Worm (Caenorhabditis elegans) whole organism, midembryonic: ENCODE results near the gene Y17D7C.2.

Experiments
- T22C8.4 ChIP-seq: fragments of 200-800 bp; sonication (Bioruptor generic); IDR thresholded peaks from 2 replicates; pipeline ENCODE4 v1.3.6; 2022; ENCODE audit warnings: missing genetic modification characterization, missing compliant biosample characterization
- cog-1 ChIP-seq: sonication (generic microtip); optimal IDR thresholded peaks from 2 replicates; lab custom pipeline; 2016; ENCODE audit warnings: missing genetic modification characterization, missing compliant biosample characterization
- flt-1 ChIP-seq: fragments of 200-800 bp; sonication (Bioruptor generic); IDR thresholded peaks from 2 replicates; pipeline ENCODE4 v1.3.6; 2022; ENCODE audit warnings: missing genetic modification characterization, missing compliant biosample characterization
- klf-2 ChIP-seq: fragments of 200-800 bp; sonication (Bioruptor generic); conservative IDR thresholded peaks from 2 replicates; pipeline ENCODE4 v1.3.6; 2022; ENCODE audit warnings: missing genetic modification reagents, missing genetic modification characterization, missing compliant biosample characterization
- med-1 ChIP-seq: sonication (generic microtip); optimal IDR thresholded peaks from 2 replicates; lab custom pipeline; 2017; ENCODE audit warnings: missing genetic modification characterization, mild to moderate bottlenecking, missing compliant biosample characterization, antibody characterized with exemption, missing genetic modification reagents; ENCODE audit not compliant: insufficient read depth
- ref-1 ChIP-seq: fragments of 200-800 bp; sonication (Bioruptor generic); conservative IDR thresholded peaks from 2 replicates; pipeline ENCODE4 v1.3.6; 2022; ENCODE audit warnings: missing genetic modification reagents, missing genetic modification characterization, missing compliant biosample characterization
- tab-1 ChIP-seq: fragments of 200-800 bp; sonication (Bioruptor generic); IDR thresholded peaks from 2 replicates; pipeline ENCODE4 v1.3.6; 2022; ENCODE audit warnings: missing genetic modification characterization, missing compliant biosample characterization
- ztf-23 ChIP-seq: fragments of 200-800 bp; sonication (Bioruptor generic); IDR thresholded peaks from 2 replicates; pipeline ENCODE4 v1.3.6; 2022; ENCODE audit warnings: missing genetic modification reagents, missing genetic modification characterization, missing compliant biosample characterization
- ztf-29 ChIP-seq: fragments of 200-800 bp; sonication (Bioruptor generic); IDR thresholded peaks from 2 replicates; pipeline ENCODE4 v1.3.6; 2022; ENCODE audit warnings: missing genetic modification reagents, missing genetic modification characterization, missing compliant biosample characterization

Y17D7C.2 gene

DNA sequence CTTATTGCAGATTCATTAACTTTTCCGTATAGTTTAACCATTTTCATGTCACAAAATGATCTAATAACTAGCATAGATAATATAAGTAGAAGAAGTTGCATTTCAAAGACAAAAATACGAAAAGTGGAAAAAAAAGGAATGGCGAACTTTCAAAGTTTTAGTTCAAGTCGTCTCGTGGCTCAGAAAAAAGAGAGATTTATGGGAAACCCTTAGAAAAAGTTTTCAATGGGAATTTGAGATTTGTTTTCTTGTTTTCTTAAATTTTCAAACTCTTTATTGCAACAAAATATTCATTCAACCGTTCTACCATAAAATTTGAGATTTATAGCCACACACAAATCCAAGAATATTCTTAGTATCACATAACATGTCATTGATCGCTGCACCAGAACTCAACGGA, 22.3 kb upstream of the Y17D7C.2 start, which contains the start of gene clec-250:
Gene clec-250, minus strand, starts transcription at position 101 of the 400 bp plus-strand sequence.
- TF ChIP-seq ztf-29 (GFP tag; lab: Robert Waterston, UW) (no peak), med-1 (GFP tag; lab: Kevin White, UChicago) (no peak), tab-1 (GFP tag; lab: Robert Waterston, UW) (no peak), klf-2 (no peak), ztf-23 (no peak), T22C8.4 (no peak), ref-1 (GFP tag; lab: Robert Waterston, UW) (no peak), flt-1 (GFP tag; lab: Robert Waterston, UW) (no peak), cog-1 (tag; lab: Kevin White, UChicago) (no peak)

DNA sequence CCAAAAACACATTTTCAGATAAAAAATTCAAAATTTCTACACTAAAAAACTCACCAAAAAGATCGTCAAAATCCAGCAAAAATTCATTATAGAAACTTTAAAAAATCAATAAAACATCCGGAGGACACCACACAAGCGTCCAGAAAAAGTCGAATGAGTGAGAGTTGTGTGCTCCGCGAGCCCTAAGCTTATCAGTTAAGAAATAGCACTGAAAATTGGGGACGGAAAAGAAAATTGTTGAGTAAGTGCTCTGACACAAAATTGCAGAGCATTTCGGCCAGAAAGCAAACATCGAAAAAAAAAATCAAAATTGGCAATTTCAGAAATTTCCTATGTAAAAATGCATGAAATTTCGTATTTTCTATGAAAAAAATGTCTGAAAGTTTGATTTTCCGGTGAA, 17.9 kb upstream of the Y17D7C.2 start:
- TF ChIP-seq med-1 (GFP tag; lab: Kevin White, UChicago), result no peak
- no peak for TF ChIP-seq ztf-29 (GFP tag; lab: Robert Waterston, UW)
- TF ChIP-seq tab-1 (GFP tag; lab: Robert Waterston, UW), result no peak
- TF ChIP-seq T22C8.4, result no peak
- TF ChIP-seq cog-1 (tag; lab: Kevin White, UChicago), result no peak
- TF ChIP-seq klf-2, result no peak
- no peak for TF ChIP-seq ref-1 (GFP tag; lab: Robert Waterston, UW)
- TF ChIP-seq ztf-23, result no peak
- no peak for TF ChIP-seq flt-1 (GFP tag; lab: Robert Waterston, UW)

DNA sequence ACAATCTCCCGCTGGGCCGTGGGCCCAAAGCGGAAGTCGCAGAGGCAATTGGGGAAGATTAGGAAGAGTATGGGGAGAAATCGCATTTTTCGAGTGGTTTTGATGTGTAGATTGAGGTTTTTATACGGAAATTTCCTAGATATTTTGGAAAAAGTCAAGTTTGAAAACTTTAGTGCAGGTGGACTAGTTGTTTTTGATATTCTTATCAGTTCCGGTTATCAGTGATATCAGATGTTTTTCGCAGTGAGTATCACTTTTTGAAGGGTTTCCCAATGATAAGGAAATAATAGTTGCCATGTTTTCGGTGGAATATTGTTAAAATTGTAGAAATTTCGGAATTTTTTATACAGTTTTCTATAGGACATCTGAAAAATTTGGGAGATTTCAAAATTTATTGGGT, 14.6 kb upstream of the Y17D7C.2 start, which contains the start of gene scl-20:
Gene scl-20, minus strand, starts transcription at position 101 of the 400 bp plus-strand sequence.
- no peak for TF ChIP-seq ztf-23
- TF ChIP-seq flt-1 (GFP tag; lab: Robert Waterston, UW), result no peak
- TF ChIP-seq T22C8.4, result no peak
- no peak for TF ChIP-seq ref-1 (GFP tag; lab: Robert Waterston, UW)
- TF ChIP-seq med-1 (GFP tag; lab: Kevin White, UChicago), result no peak
- TF ChIP-seq ztf-29 (GFP tag; lab: Robert Waterston, UW), result no peak
- no peak for TF ChIP-seq cog-1 (tag; lab: Kevin White, UChicago)
- no peak for TF ChIP-seq tab-1 (GFP tag; lab: Robert Waterston, UW)
- TF ChIP-seq klf-2, result no peak

DNA sequence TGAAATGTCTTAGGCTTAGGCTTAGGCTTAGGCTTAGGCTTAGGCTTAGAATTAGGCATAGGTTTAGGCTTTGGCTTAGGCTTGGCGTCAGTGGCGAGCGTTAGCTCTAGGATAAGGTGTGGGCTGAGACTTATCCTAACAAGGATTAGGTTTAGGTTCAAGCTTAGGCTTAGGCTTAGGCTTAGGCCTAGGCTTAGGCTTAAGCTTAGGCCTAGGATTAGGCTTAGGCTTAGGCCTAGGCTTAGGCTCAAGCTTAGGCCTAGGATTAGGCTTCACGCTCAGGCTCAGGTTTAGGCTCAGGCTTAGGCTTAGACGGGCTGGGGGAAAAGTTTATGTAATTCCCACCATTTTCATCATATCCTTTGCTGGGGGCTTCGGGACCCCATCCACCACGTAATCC, 14.2 kb upstream of the Y17D7C.2 start:
- no peak for TF ChIP-seq cog-1 (tag; lab: Kevin White, UChicago)
- TF ChIP-seq ztf-29 (GFP tag; lab: Robert Waterston, UW), result no peak
- TF ChIP-seq T22C8.4, result no peak

DNA sequence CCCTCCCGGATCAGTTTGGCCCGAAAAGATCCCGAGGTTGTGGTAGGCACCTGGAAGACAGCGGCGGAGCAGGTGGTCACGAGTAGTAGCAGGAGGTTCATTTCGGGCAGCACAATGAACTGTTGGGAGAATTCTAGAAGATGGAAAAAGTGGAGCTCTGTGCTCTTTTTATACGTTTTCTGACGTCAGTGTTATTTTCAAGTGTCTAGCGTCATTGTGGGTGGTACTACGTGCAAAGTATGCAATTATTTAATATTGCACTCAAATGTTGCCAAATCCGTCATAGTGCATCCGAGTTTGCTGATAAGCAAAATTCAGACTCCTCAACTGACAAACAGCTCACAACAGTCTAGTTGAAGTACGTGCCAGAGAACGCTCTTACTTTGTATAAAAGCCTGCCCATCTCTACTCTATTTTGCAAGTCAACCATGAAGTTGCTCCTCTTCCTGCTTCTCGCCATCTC, 11.8 kb upstream of the Y17D7C.2 start, which contains the start of the genes asp-18 and scl-19:
Gene asp-18, minus strand, starts transcription at position 101 of the 463 bp plus-strand sequence.
Gene scl-19, plus strand, starts transcription at position 413 of the 463 bp plus-strand sequence.
- no peak for TF ChIP-seq T22C8.4
- no peak for TF ChIP-seq ztf-23
- TF ChIP-seq flt-1 (GFP tag; lab: Robert Waterston, UW), result no peak
- TF ChIP-seq cog-1 (tag; lab: Kevin White, UChicago), result no peak
- TF ChIP-seq ref-1 (GFP tag; lab: Robert Waterston, UW), result no peak
- TF ChIP-seq med-1 (GFP tag; lab: Kevin White, UChicago), result no peak
- no peak for TF ChIP-seq klf-2

DNA sequence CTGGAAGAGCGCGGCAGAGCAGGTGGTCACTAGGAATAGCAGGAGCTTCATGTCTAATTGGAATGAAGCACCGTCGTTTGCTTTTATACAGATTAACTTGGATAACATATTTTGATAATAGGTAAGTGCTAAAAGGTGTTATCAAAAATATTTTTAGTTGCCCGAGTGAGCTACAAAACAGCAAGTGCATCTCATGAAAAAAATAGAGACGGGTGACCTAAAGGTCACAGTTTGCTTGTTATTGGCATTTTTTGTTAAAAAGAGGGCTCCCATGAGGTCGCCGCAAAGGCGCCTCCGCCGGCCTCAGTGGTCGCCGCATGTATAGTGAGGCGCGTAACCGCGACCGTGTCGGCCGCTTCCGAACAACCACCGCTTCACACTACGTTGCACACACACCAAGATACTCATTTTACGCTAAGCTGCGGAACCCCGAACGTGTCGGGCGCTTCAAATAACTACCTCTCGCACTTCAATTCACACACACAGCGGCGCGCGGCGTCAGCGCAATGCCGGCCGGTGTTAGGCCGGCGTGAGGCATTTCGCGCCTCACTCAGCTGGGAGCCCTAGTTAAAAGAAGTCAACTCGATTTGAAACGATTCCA, 9.6 kb upstream of the Y17D7C.2 start, which contains the start of gene asp-19:
Gene asp-19, minus strand, starts transcription at position 51 of the 601 bp plus-strand sequence.
- TF ChIP-seq ztf-23, result no peak
- no peak for TF ChIP-seq med-1 (GFP tag; lab: Kevin White, UChicago)
- no peak for TF ChIP-seq flt-1 (GFP tag; lab: Robert Waterston, UW)
- no peak for TF ChIP-seq T22C8.4
- no peak for TF ChIP-seq ztf-29 (GFP tag; lab: Robert Waterston, UW)
- TF ChIP-seq cog-1 (tag; lab: Kevin White, UChicago), result no peak
- no peak for TF ChIP-seq klf-2
- TF ChIP-seq ref-1 (GFP tag; lab: Robert Waterston, UW), result no peak
- no peak for TF ChIP-seq tab-1 (GFP tag; lab: Robert Waterston, UW)

DNA sequence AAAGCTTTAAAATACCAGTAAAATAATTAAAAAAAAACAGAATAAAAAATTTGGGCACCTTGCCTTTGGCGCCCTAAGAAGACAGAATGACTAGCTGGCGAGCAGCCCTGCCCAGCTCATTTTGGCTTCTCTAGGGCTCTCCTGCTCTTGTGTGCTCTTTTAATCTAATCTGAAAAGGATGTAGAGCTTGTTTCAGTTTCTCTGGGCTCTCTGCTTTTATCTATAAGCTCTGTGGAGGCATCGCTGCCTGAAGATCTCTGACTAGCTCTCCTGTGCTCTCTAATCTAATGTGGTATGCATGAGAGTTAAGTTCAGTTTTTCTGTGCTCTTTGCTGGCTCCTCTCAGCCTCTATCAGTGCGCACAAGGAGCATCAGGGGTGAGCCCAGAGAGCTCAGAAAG, 6.1 kb upstream of the Y17D7C.2 start:
- TF ChIP-seq flt-1 (GFP tag; lab: Robert Waterston, UW), result no peak
- TF ChIP-seq tab-1 (GFP tag; lab: Robert Waterston, UW), result no peak
- TF ChIP-seq med-1 (GFP tag; lab: Kevin White, UChicago), result no peak
- TF ChIP-seq ref-1 (GFP tag; lab: Robert Waterston, UW), result no peak
- no peak for TF ChIP-seq ztf-29 (GFP tag; lab: Robert Waterston, UW)
- no peak for TF ChIP-seq cog-1 (tag; lab: Kevin White, UChicago)
- no peak for TF ChIP-seq T22C8.4
- no peak for TF ChIP-seq klf-2
- no peak for TF ChIP-seq ztf-23

DNA sequence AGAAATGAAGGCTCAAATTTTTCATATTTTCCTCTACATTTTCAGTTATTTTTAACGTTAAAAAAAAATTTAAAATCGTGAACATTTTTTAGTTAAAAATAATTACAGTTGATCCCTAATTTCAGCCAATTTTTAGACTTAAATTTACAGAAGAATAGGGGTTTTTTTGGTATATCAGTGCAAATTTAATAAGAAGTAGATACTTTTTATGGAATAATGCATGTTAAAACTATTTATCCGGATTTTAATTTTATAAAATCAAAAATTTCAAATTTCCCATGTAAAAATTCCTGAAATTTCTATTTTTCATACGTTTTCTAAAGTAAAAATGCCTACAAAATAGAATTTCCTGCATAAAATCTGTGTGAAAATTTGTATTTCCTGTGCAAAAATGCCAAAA, 4.3 kb upstream of the Y17D7C.2 start:
- no peak for TF ChIP-seq klf-2
- TF ChIP-seq ztf-23, result no peak
- no peak for TF ChIP-seq ref-1 (GFP tag; lab: Robert Waterston, UW)
- no peak for TF ChIP-seq cog-1 (tag; lab: Kevin White, UChicago)
- TF ChIP-seq tab-1 (GFP tag; lab: Robert Waterston, UW), result no peak
- no peak for TF ChIP-seq T22C8.4
- no peak for TF ChIP-seq ztf-29 (GFP tag; lab: Robert Waterston, UW)
- no peak for TF ChIP-seq flt-1 (GFP tag; lab: Robert Waterston, UW)
- TF ChIP-seq med-1 (GFP tag; lab: Kevin White, UChicago), result no peak

DNA sequence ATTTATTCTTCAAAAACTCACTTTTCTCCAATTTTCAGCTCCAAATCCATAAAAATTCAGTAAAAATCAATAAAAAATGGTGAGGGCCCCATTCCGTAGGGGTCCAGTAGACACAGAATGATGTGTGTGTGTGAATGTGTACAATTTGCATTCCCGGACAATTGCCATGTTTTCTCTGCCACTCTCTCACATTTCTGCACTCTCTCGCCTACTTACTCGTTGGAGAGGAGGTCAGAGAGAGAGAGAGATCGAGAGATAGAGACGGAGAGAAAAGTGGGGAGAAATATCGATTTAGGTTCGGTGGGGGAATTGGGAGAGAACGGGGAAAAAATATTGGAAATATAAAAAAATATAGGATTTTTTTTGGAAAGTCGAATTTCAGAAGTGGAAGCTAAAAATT, 3.8 kb upstream of the Y17D7C.2 start:
- TF ChIP-seq ztf-29 (GFP tag; lab: Robert Waterston, UW) (no peak), cog-1 (tag; lab: Kevin White, UChicago) (peak; percentile 97), T22C8.4 (peak; percentile 99)
